Fruit fly (Drosophila melanogaster) Kc167 (cell line): ENCODE measurements around the gene CG9717.

Experiments used
- Myc ChIP-seq: fragments of >200 bp; optimal IDR thresholded peaks from 2 replicates; lab custom pipeline; 2017; ENCODE audit warnings: missing external identifiers
- Sin3A ChIP-seq: fragments of >200 bp; optimal IDR thresholded peaks from 2 replicates; lab custom pipeline; 2018; ENCODE audit warnings: missing external identifiers
- h ChIP-seq: fragments of >200 bp; optimal IDR thresholded peaks from 3 replicates; lab custom pipeline; 2018; ENCODE audit warnings: missing external identifiers
- ttk ChIP-seq: sonication (Bioruptor generic); optimal IDR thresholded peaks from 2 replicates; lab custom pipeline; 2017; ENCODE audit warnings: missing external identifiers

- TF ChIP-seq Myc (lab: Kevin White, UChicago) (no peak), Sin3A (lab: Kevin White, UChicago) (no peak), ttk (lab: Kevin White, UChicago) (no peak), h (no peak)
Measured at dm6 chr3R:30563260-30564080, 23.6 kb downstream of the CG9717 start.
